Fruit fly (Drosophila melanogaster): ENCODE results near the gene Pig1.

Gene Pig1

dm6 chrX:3249189-3249588, at the start of gene Pig1:
Gene Pig1, minus strand, starts transcription at chrX:3249289.
- no peak for TF ChIP-seq Myc (optimal IDR thresholded peaks at IDR 0.05)
- no peak for TF ChIP-seq h (optimal IDR thresholded peaks at IDR 0.05)
- TF ChIP-seq insv (optimal IDR thresholded peaks at IDR 0.05), result no peak
- no peak for TF ChIP-seq Sin3A (optimal IDR thresholded peaks at IDR 0.05)
- TF ChIP-seq psq (optimal IDR thresholded peaks at IDR 0.05), result no peak
- no peak for TF ChIP-seq ttk (optimal IDR thresholded peaks at IDR 0.05)

- TF ChIP-seq psq (optimal IDR thresholded peaks at IDR 0.05), result no peak
- no peak for TF ChIP-seq Myc (optimal IDR thresholded peaks at IDR 0.05)
- no peak for TF ChIP-seq ttk (optimal IDR thresholded peaks at IDR 0.05)
- no peak for TF ChIP-seq Sin3A (optimal IDR thresholded peaks at IDR 0.05)
- TF ChIP-seq h (optimal IDR thresholded peaks at IDR 0.05), result no peak
- no peak for TF ChIP-seq insv (optimal IDR thresholded peaks at IDR 0.05)
Observed at dm6 chrX:3297444-3298300, 48.6 kb upstream of the Pig1 start.

- TF ChIP-seq h (optimal IDR thresholded peaks at IDR 0.05) (no peak), psq (optimal IDR thresholded peaks at IDR 0.05) (no peak), ttk (optimal IDR thresholded peaks at IDR 0.05) (no peak), Sin3A (optimal IDR thresholded peaks at IDR 0.05) (no peak), Myc (optimal IDR thresholded peaks at IDR 0.05) (no peak), insv (optimal IDR thresholded peaks at IDR 0.05) (no peak)
Observed at dm6 chrX:3296032-3296431, 46.9 kb upstream of the Pig1 start.

dm6 chrX:3295467-3295853, 46.4 kb upstream of the Pig1 start:
- TF ChIP-seq ttk (optimal IDR thresholded peaks at IDR 0.05), result no peak
- no peak for TF ChIP-seq psq (optimal IDR thresholded peaks at IDR 0.05)

- TF ChIP-seq Myc (optimal IDR thresholded peaks at IDR 0.05), result no peak
- TF ChIP-seq psq (optimal IDR thresholded peaks at IDR 0.05), result no peak
- TF ChIP-seq insv (optimal IDR thresholded peaks at IDR 0.05), result no peak
- TF ChIP-seq ttk (optimal IDR thresholded peaks at IDR 0.05), result no peak
- TF ChIP-seq Sin3A (optimal IDR thresholded peaks at IDR 0.05), result no peak
- no peak for TF ChIP-seq h (optimal IDR thresholded peaks at IDR 0.05)
Observed at dm6 chrX:3294816-3295466, 45.9 kb upstream of the Pig1 start.

- no peak for TF ChIP-seq h (optimal IDR thresholded peaks at IDR 0.05)
- no peak for TF ChIP-seq ttk (optimal IDR thresholded peaks at IDR 0.05)
- no peak for TF ChIP-seq Myc (optimal IDR thresholded peaks at IDR 0.05)
- TF ChIP-seq psq (optimal IDR thresholded peaks at IDR 0.05), result no peak
- no peak for TF ChIP-seq insv (optimal IDR thresholded peaks at IDR 0.05)
- no peak for TF ChIP-seq Sin3A (optimal IDR thresholded peaks at IDR 0.05)
Observed at dm6 chrX:3291071-3291660, 42.1 kb upstream of the Pig1 start.

dm6 chrX:3288909-3289706, 40.0 kb upstream of the Pig1 start:
- TF ChIP-seq Sin3A (optimal IDR thresholded peaks at IDR 0.05) (no peak), h (optimal IDR thresholded peaks at IDR 0.05) (no peak), Myc (optimal IDR thresholded peaks at IDR 0.05) (no peak), insv (optimal IDR thresholded peaks at IDR 0.05) (no peak), ttk (optimal IDR thresholded peaks at IDR 0.05) (no peak), psq (optimal IDR thresholded peaks at IDR 0.05) (no peak)

dm6 chrX:3288247-3288838, 39.3 kb upstream of the Pig1 start:
- no peak for TF ChIP-seq Sin3A (optimal IDR thresholded peaks at IDR 0.05)

dm6 chrX:3281958-3282357, 32.9 kb upstream of the Pig1 start:
- no peak for TF ChIP-seq insv (optimal IDR thresholded peaks at IDR 0.05)
- TF ChIP-seq Myc (optimal IDR thresholded peaks at IDR 0.05), result no peak
- TF ChIP-seq Sin3A (optimal IDR thresholded peaks at IDR 0.05), result no peak
- no peak for TF ChIP-seq psq (optimal IDR thresholded peaks at IDR 0.05)
- no peak for TF ChIP-seq h (optimal IDR thresholded peaks at IDR 0.05)
- TF ChIP-seq ttk (optimal IDR thresholded peaks at IDR 0.05), result no peak

- TF ChIP-seq Myc (optimal IDR thresholded peaks at IDR 0.05) (no peak), Sin3A (optimal IDR thresholded peaks at IDR 0.05) (no peak), h (optimal IDR thresholded peaks at IDR 0.05) (no peak), psq (optimal IDR thresholded peaks at IDR 0.05) (no peak), insv (optimal IDR thresholded peaks at IDR 0.05) (no peak), ttk (optimal IDR thresholded peaks at IDR 0.05) (no peak)
Observed at dm6 chrX:3273557-3273956, 24.5 kb upstream of the Pig1 start.

dm6 chrX:3265828-3266227, 16.7 kb upstream of the Pig1 start:
- no peak for TF ChIP-seq Sin3A (optimal IDR thresholded peaks at IDR 0.05)
- TF ChIP-seq Myc (optimal IDR thresholded peaks at IDR 0.05), result no peak
- TF ChIP-seq psq (optimal IDR thresholded peaks at IDR 0.05), result no peak
- no peak for TF ChIP-seq insv (optimal IDR thresholded peaks at IDR 0.05)
- TF ChIP-seq ttk (optimal IDR thresholded peaks at IDR 0.05), result no peak
- TF ChIP-seq h (optimal IDR thresholded peaks at IDR 0.05), result no peak
